Worm (Caenorhabditis elegans): ENCODE data around the gene F49C5.11.

DNA sequence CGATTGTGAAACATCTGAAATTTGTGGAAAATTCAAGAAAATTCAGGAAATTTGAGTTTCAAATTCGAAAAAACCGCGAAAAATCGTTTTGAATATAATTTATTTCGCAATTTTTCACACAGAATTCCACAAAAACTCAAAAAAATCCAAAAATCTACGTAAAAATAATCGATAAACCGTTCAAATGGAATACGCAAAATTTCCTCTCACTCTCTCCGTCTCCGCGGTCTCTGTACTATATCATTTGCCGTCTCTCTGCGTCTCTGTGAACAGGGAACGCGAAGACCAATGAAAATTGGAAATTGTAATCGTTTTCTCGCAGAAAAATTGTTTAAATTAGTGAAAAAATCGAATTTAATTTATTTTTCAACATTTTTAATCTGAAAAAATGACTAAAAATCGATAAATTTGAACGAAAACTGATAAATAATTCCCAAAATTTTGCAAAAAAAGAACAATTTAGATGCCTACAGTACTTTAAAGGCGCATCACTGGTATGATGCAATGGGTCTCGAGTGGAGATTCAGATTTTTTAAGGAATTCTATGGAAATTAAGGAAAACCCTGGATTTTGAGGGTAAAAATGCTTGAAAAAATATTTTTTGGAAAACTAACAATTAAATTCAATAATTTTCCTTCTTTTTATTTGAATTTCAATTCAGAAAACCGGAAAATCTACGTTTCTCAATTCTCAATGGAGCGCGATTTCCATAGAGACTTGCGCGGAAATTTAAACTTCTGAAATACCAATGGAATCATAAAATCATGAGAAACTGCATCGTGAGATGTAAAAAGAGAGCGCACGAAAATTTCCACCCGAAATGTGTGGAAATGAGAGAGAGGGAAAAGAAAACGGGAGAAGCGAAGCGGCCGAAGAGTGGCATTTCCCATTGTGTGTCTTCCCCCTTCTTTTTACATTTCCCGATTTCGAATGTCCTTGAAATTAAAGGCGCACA, 48.3 kb downstream of the F49C5.11 start, which contains the start of the genes ceh-100 and lips-15:
- TF ChIP-seq nhr-237 (tag; optimal IDR thresholded peaks at IDR 0.05) (no peak), snpc-4 (tag; optimal IDR thresholded peaks at IDR 0.05) (no peak), lsy-2 (tag; optimal IDR thresholded peaks at IDR 0.05) (peak; percentile 24), unc-39 (tag; optimal IDR thresholded peaks at IDR 0.05) (no peak)
